Worm (Caenorhabditis elegans) whole organism, L4 larva: Measurements from ENCODE around the gene C18H9.5.

ENCODE experiments used
- lin-39 ChIP-seq: fragments of 150-350 bp; optimal IDR thresholded peaks from 2 replicates; lab custom pipeline; 2014; ENCODE audit warnings: missing biosample characterization, missing genetic modification reagents, missing genetic modification characterization
- nhr-11 ChIP-seq: fragments of 150-350 bp; optimal IDR thresholded peaks from 2 replicates; lab custom pipeline; 2014; ENCODE audit warnings: missing biosample characterization, missing genetic modification characterization
- unc-62 ChIP-seq, 3 experiments: fragments of 150-350 bp in 1 of 3; sonication (generic microtip); optimal IDR thresholded peaks in 2 of 3; peaks in 1 of 3; 1 replicate in 1 of 3; 2 replicates in 2 of 3; lab custom pipeline; 2014 to 2017; ENCODE audit warnings: missing biosample characterization in 3 of 3, missing genetic modification characterization in 3 of 3, missing genetic modification reagents in 3 of 3, missing genotype in 1 of 3

DNA sequence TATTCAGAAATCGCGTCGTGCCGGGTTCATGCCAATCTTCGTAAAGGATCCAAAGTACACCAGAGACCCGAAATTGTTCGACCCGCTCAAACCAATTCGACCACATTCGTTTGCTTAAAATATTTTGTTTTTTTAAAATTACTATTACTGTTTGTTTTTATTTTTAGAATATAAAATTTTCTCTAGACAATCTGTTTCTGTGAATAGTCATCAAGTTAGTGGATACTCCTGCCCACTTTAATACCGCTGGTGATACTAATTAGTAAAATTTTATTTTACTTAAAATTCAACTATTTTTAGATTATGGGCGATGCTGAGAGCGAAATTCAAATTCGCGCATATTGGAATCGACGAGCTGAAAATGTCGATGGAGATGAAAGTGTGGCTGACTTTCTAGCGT, 41.2 kb upstream of the C18H9.5 start, which contains the start of gene T14B4.1:
- TF ChIP-seq nhr-11 (tag; lab: Kevin White, UChicago) (no peak), unc-62 (GFP tag; optimal IDR thresholded peaks at IDR 0.05 in 1 of 2; lab: Kevin White, UChicago) (no peak), unc-62 (tag; optimal IDR thresholded peaks at IDR 0.05; lab: Kevin White, UChicago) (no peak), lin-39 (tag; lab: Kevin White, UChicago) (no peak)
